Worm (Caenorhabditis elegans): ENCODE data around the gene F55C12.4.

ce11 chrII:5820282-5820762 is 37.9 kb downstream of the F55C12.4 start, which contains the start of gene ehs-1:
- TF ChIP-seq nfya-1 (tag; optimal IDR thresholded peaks at IDR 0.05) (no peak), elt-4 (tag; optimal IDR thresholded peaks at IDR 0.05) (no peak), ama-1 (optimal IDR thresholded peaks at IDR 0.05) (no peak), dmd-4 (tag; optimal IDR thresholded peaks at IDR 0.05; ENCODE audit: borderline replicate concordance) (no peak), nhr-11 (tag; optimal IDR thresholded peaks at IDR 0.05) (no peak), tbx-2 (tag; optimal IDR thresholded peaks at IDR 0.05) (no peak), pqm-1 (tag; optimal IDR thresholded peaks at IDR 0.05) (no peak), syd-9 (tag; optimal IDR thresholded peaks at IDR 0.05) (no peak), ceh-24 (tag; optimal IDR thresholded peaks at IDR 0.05) (no peak), unc-86 (tag; optimal IDR thresholded peaks at IDR 0.05) (no peak), pat-9 (tag; optimal IDR thresholded peaks at IDR 0.05) (no peak), C38D4.7 (GFP tag; optimal IDR thresholded peaks at IDR 0.05) (no peak)
